Worm (Caenorhabditis elegans) whole organism, L4 larva: Measurements from ENCODE around the gene gap-1.

Source experiments
- D1046.2 ChIP-seq: fragments of 200-800 bp; sonication (Bioruptor generic); IDR thresholded peaks from 2 replicates; pipeline ENCODE4 v1.3.6; 2022; ENCODE audit warnings: missing genetic modification characterization, missing compliant biosample characterization
- F10B5.3 ChIP-seq: sonication (generic microtip); optimal IDR thresholded peaks from 2 replicates; lab custom pipeline; 2016; ENCODE audit warnings: mild to moderate bottlenecking, missing genetic modification characterization, missing compliant biosample characterization
- F44E2.7 ChIP-seq: fragments of 200-800 bp; sonication (Bioruptor generic); IDR thresholded peaks from 2 replicates; pipeline ENCODE4 v2.1.2; 2022; ENCODE audit warnings: missing genetic modification characterization, missing compliant biosample characterization
- T26A8.4 ChIP-seq: fragments of 200-800 bp; sonication (Bioruptor generic); IDR thresholded peaks from 2 replicates; pipeline ENCODE4 v1.3.6; 2022; ENCODE audit warnings: missing genetic modification characterization, missing compliant biosample characterization
- Y48G9A.11 ChIP-seq: fragments of 200-800 bp; sonication (Bioruptor generic); IDR thresholded peaks from 2 replicates; pipeline ENCODE4 v1.3.6; 2022; ENCODE audit warnings: missing genetic modification reagents, missing genetic modification characterization, missing compliant biosample characterization
- Y5F2A.4 ChIP-seq: fragments of 200-800 bp; sonication (Bioruptor generic); optimal IDR thresholded peaks from 2 replicates; lab custom pipeline; 2018; ENCODE audit warnings: mild to moderate bottlenecking, missing genetic modification characterization, missing compliant biosample characterization
- Y75B8A.6 ChIP-seq: fragments of 200-800 bp; sonication (Bioruptor generic); IDR thresholded peaks from 2 replicates; pipeline ENCODE4 v1.3.6; 2022; ENCODE audit warnings: missing genetic modification reagents, missing genetic modification characterization, missing compliant biosample characterization
- ZK546.5 ChIP-seq, 2 experiments: sonication (generic microtip); optimal IDR thresholded peaks; 2 replicates each; lab custom pipeline; 2017; ENCODE audit warnings: missing biosample characterization in 2 of 2, missing genetic modification characterization in 2 of 2
- aha-1 ChIP-seq: fragments of 150-350 bp; peaks from one replicate; lab custom pipeline; 2014; ENCODE audit warnings: missing biosample characterization, missing genetic modification characterization
- ama-1 ChIP-seq: fragments of 150-350 bp; optimal IDR thresholded peaks from 2 replicates; lab custom pipeline; 2014; ENCODE audit warnings: inconsistent platforms, mixed read lengths
- attf-4 ChIP-seq: sonication (generic microtip); optimal IDR thresholded peaks from 3 replicates; lab custom pipeline; 2017; ENCODE audit warnings: missing biosample characterization, missing genetic modification characterization
- ceh-20 ChIP-seq: fragments of 200-800 bp; sonication (Bioruptor generic); IDR thresholded peaks from 2 replicates; pipeline ENCODE4 v1.3.6; 2022; ENCODE audit warnings: missing genetic modification reagents, missing genetic modification characterization, missing compliant biosample characterization
- ceh-32 ChIP-seq: sonication (generic microtip); optimal IDR thresholded peaks from 2 replicates; lab custom pipeline; 2016; ENCODE audit warnings: mild to moderate bottlenecking, missing genetic modification characterization, missing compliant biosample characterization; ENCODE audit not compliant: poor library complexity
- ceh-44 ChIP-seq: fragments of 200-800 bp; sonication (Bioruptor generic); IDR thresholded peaks from 2 replicates; pipeline ENCODE4 v1.3.6; 2022; ENCODE audit warnings: missing genetic modification reagents, missing genetic modification characterization, missing compliant biosample characterization
- ces-1 ChIP-seq: fragments of 150-350 bp; sonication (generic microtip); optimal IDR thresholded peaks from 4 replicates; lab custom pipeline; 2014; ENCODE audit warnings: missing biosample characterization, missing genetic modification reagents, missing genetic modification characterization
- cey-2 ChIP-seq: sonication (generic microtip); optimal IDR thresholded peaks from 3 replicates; lab custom pipeline; 2017; ENCODE audit warnings: missing genetic modification characterization, mild to moderate bottlenecking, missing compliant biosample characterization, antibody characterized with exemption, borderline replicate concordance; ENCODE audit not compliant: insufficient read depth
- ctbp-1 ChIP-seq: fragments of 200-800 bp; sonication (Bioruptor generic); IDR thresholded peaks from 2 replicates; pipeline ENCODE4 v1.3.6; 2022; ENCODE audit warnings: missing genetic modification reagents, missing genetic modification characterization, missing compliant biosample characterization
- daf-12 ChIP-seq: fragments of 150-350 bp; optimal IDR thresholded peaks from 2 replicates; lab custom pipeline; 2014; ENCODE audit warnings: missing biosample characterization, missing genetic modification reagents, missing genetic modification characterization
- daf-19 ChIP-seq: fragments of 200-800 bp; sonication (Bioruptor generic); conservative IDR thresholded peaks from 2 replicates; pipeline ENCODE4 v1.3.6; 2022; ENCODE audit warnings: missing genetic modification characterization, missing compliant biosample characterization
- daf-8 ChIP-seq: fragments of 200-800 bp; sonication (Bioruptor generic); IDR thresholded peaks from 2 replicates; pipeline ENCODE4 v1.3.6; 2022; ENCODE audit warnings: missing genetic modification characterization, missing compliant biosample characterization
- dmd-9 ChIP-seq: fragments of 200-800 bp; sonication (Bioruptor generic); IDR thresholded peaks from 2 replicates; pipeline ENCODE4 v1.3.6; 2022; ENCODE audit warnings: missing genetic modification reagents, missing genetic modification characterization, missing compliant biosample characterization
- egl-27 ChIP-seq: sonication (generic microtip); optimal IDR thresholded peaks from 3 replicates; lab custom pipeline; 2017; ENCODE audit warnings: missing biosample characterization, missing genetic modification reagents, missing genetic modification characterization
- fkh-10 ChIP-seq: fragments of 150-350 bp; optimal IDR thresholded peaks from 2 replicates; lab custom pipeline; 2014; ENCODE audit warnings: missing biosample characterization, missing genetic modification reagents, missing genetic modification characterization
- hif-1 ChIP-seq, 2 experiments: sonication (generic microtip); optimal IDR thresholded peaks; 2 replicates each; lab custom pipeline; 2016 to 2017; ENCODE audit warnings: missing compliant biosample characterization in 2 of 2, missing genetic modification characterization in 2 of 2, missing genetic modification reagents in 2 of 2, missing genotype in 2 of 2, mild to moderate bottlenecking in 1 of 2
- hlh-11 ChIP-seq: fragments of 200-800 bp; sonication (Bioruptor generic); optimal IDR thresholded peaks from 2 replicates; lab custom pipeline; 2018; ENCODE audit warnings: mild to moderate bottlenecking, missing genetic modification characterization, missing compliant biosample characterization
- hlh-30 ChIP-seq: sonication (generic microtip); optimal IDR thresholded peaks from 2 replicates; lab custom pipeline; 2017; ENCODE audit warnings: antibody characterized with exemption, mild to moderate bottlenecking, missing genetic modification characterization, missing compliant biosample characterization; ENCODE audit not compliant: insufficient read depth
- lim-7 ChIP-seq: fragments of 200-800 bp; sonication (Bioruptor generic); IDR thresholded peaks from 2 replicates; pipeline ENCODE4 v1.3.6; 2022; ENCODE audit warnings: missing genetic modification characterization, missing compliant biosample characterization
- lin-15B ChIP-seq: fragments of 150-350 bp; sonication (generic microtip); optimal IDR thresholded peaks from 3 replicates; lab custom pipeline; 2014; ENCODE audit warnings: missing biosample characterization, missing genetic modification characterization
- lin-29 ChIP-seq: fragments of 200-800 bp; sonication (Bioruptor generic); IDR thresholded peaks from 2 replicates; pipeline ENCODE4 v1.3.6; 2022; ENCODE audit warnings: missing genetic modification reagents, missing genetic modification characterization, missing compliant biosample characterization
- lin-38 ChIP-seq: fragments of 200-800 bp; sonication (Bioruptor generic); IDR thresholded peaks from 2 replicates; pipeline ENCODE4 v1.3.6; 2022; ENCODE audit warnings: missing genetic modification reagents, missing genetic modification characterization, missing compliant biosample characterization
- lir-3 ChIP-seq: sonication (generic microtip); optimal IDR thresholded peaks from 2 replicates; lab custom pipeline; 2016; ENCODE audit warnings: mild to moderate bottlenecking, missing genetic modification characterization, missing compliant biosample characterization
- lsy-2 ChIP-seq, 2 experiments: fragments of 150-350 bp in 1 of 2; sonication (generic microtip) in 1 of 2; optimal IDR thresholded peaks; 2 replicates each; lab custom pipeline; 2014 to 2017; ENCODE audit warnings: missing biosample characterization in 2 of 2, missing genetic modification characterization in 2 of 2
- madf-5 ChIP-seq, 2 experiments: fragments of 200-800 bp; sonication (Bioruptor generic); IDR thresholded peaks; 2 replicates each; pipeline ENCODE4 v1.3.6; 2022; ENCODE audit warnings: missing compliant biosample characterization in 2 of 2, missing genetic modification characterization in 2 of 2
- mdl-1 ChIP-seq, 2 experiments: fragments of 150-350 bp in 1 of 2; sonication (generic microtip) in 1 of 2; optimal IDR thresholded peaks; 2 replicates each; lab custom pipeline; 2014 to 2017; ENCODE audit warnings: missing biosample characterization in 2 of 2, missing genetic modification characterization in 2 of 2
- mdt-29 ChIP-seq: fragments of 200-800 bp; sonication (Bioruptor generic); IDR thresholded peaks from 2 replicates; pipeline ENCODE4 v1.3.6; 2022; ENCODE audit warnings: missing genetic modification reagents, missing genetic modification characterization, missing compliant biosample characterization
- mep-1 ChIP-seq: fragments of 150-350 bp; sonication (generic microtip); optimal IDR thresholded peaks from 3 replicates; lab custom pipeline; 2014; ENCODE audit warnings: missing biosample characterization, missing genetic modification characterization
- mxl-2 ChIP-seq: fragments of 200-800 bp; sonication (Bioruptor generic); conservative IDR thresholded peaks from 2 replicates; pipeline ENCODE4 v1.3.6; 2022; ENCODE audit warnings: missing genetic modification reagents, missing genetic modification characterization, missing compliant biosample characterization
- nhr-111 ChIP-seq: fragments of 200-800 bp; sonication (Bioruptor generic); optimal IDR thresholded peaks from 2 replicates; lab custom pipeline; 2018; ENCODE audit warnings: mild to moderate bottlenecking, missing genetic modification characterization, missing compliant biosample characterization
- nhr-237 ChIP-seq: sonication (generic microtip); optimal IDR thresholded peaks from 2 replicates; lab custom pipeline; 2017; ENCODE audit warnings: missing biosample characterization, missing genetic modification characterization
- nhr-25 ChIP-seq: sonication (generic microtip); optimal IDR thresholded peaks from 2 replicates; lab custom pipeline; 2017; ENCODE audit warnings: missing genetic modification characterization, mild to moderate bottlenecking, missing compliant biosample characterization, antibody characterized with exemption, moderate library complexity, borderline replicate concordance; ENCODE audit not compliant: insufficient read depth
- nhr-42 ChIP-seq: fragments of 200-800 bp; sonication (Bioruptor generic); IDR thresholded peaks from 2 replicates; pipeline ENCODE4 v1.3.6; 2022; ENCODE audit warnings: missing genetic modification characterization, missing compliant biosample characterization
- nhr-48 ChIP-seq: sonication (generic microtip); optimal IDR thresholded peaks from 2 replicates; lab custom pipeline; 2016; ENCODE audit warnings: mild to moderate bottlenecking, missing genetic modification characterization, missing compliant biosample characterization
- php-3 ChIP-seq: fragments of 200-800 bp; sonication (Bioruptor generic); IDR thresholded peaks from 2 replicates; pipeline ENCODE4 v1.3.6; 2022; ENCODE audit warnings: missing genetic modification reagents, missing genetic modification characterization, missing compliant biosample characterization
- pqm-1 ChIP-seq: sonication (generic microtip); optimal IDR thresholded peaks from 2 replicates; lab custom pipeline; 2017; ENCODE audit warnings: missing biosample characterization, missing genetic modification characterization
- sdz-12 ChIP-seq: fragments of 200-800 bp; sonication (Bioruptor generic); optimal IDR thresholded peaks from 2 replicates; lab custom pipeline; 2018; ENCODE audit warnings: mild to moderate bottlenecking, missing genetic modification characterization, missing compliant biosample characterization
- snpc-1.2 ChIP-seq: fragments of 200-800 bp; sonication (Bioruptor generic); IDR thresholded peaks from 2 replicates; pipeline ENCODE4 v1.3.6; 2022; ENCODE audit warnings: missing genetic modification reagents, missing genetic modification characterization, missing compliant biosample characterization
- spr-1 ChIP-seq: sonication (generic microtip); optimal IDR thresholded peaks from 2 replicates; lab custom pipeline; 2016; ENCODE audit warnings: mild to moderate bottlenecking, missing genetic modification characterization, missing compliant biosample characterization
- tag-97 ChIP-seq: fragments of 200-800 bp; sonication (Bioruptor generic); IDR thresholded peaks from 2 replicates; pipeline ENCODE4 v1.3.6; 2022; ENCODE audit warnings: missing genetic modification characterization, missing compliant biosample characterization
- tra-1 ChIP-seq: fragments of 200-800 bp; sonication (Bioruptor generic); IDR thresholded peaks from 2 replicates; pipeline ENCODE4 v1.3.6; 2022; ENCODE audit warnings: missing genetic modification reagents, missing genetic modification characterization, missing compliant biosample characterization
- unc-39 ChIP-seq: sonication (generic microtip); optimal IDR thresholded peaks from 2 replicates; lab custom pipeline; 2017; ENCODE audit warnings: missing biosample characterization, missing genetic modification characterization
- zip-2 ChIP-seq: fragments of 150-350 bp; optimal IDR thresholded peaks from 2 replicates; lab custom pipeline; 2014; ENCODE audit warnings: missing biosample characterization, missing genetic modification characterization

Gene gap-1

ce11 chrX:2237438-2237961, 45.2 kb downstream of the gap-1 start, which contains the start of gene vha-15 (continued):
- TF ChIP-seq mdt-29 (GFP tag; lab: Robert Waterston, UW) (no peak), cey-2 (tag; lab: Kevin White, UChicago) (no peak), unc-39 (tag; lab: Kevin White, UChicago) (no peak), ctbp-1 (GFP tag; lab: Robert Waterston, UW) (peak; percentile 69), attf-4 (tag; lab: Kevin White, UChicago) (no peak), dmd-9 (GFP tag; lab: Robert Waterston, UW) (no peak), ceh-44 (GFP tag; lab: Robert Waterston, UW) (no peak), pqm-1 (peak; percentile 60), F10B5.3 (tag; lab: Kevin White, UChicago) (no peak), ceh-32 (tag; lab: Kevin White, UChicago) (no peak), D1046.2 (GFP tag; lab: Robert Waterston, UW) (no peak), hlh-30 (tag; lab: Kevin White, UChicago) (peak; percentile 76), snpc-1.2 (GFP tag; lab: Robert Waterston, UW) (no peak), mxl-2 (GFP tag; lab: Robert Waterston, UW) (no peak), mep-1 (tag; lab: Kevin White, UChicago) (peak; percentile 88), lin-15B (tag; lab: Kevin White, UChicago) (no peak), zip-2 (no peak), php-3 (GFP tag; lab: Robert Waterston, UW) (no peak), nhr-25 (tag; lab: Kevin White, UChicago) (peak; percentile 13), nhr-111 (GFP tag; lab: Kevin White, UChicago) (no peak), ces-1 (GFP tag; lab: Kevin White, UChicago) (no peak), ama-1 (lab: Kevin White, UChicago) (no peak), egl-27 (tag; lab: Kevin White, UChicago) (no peak), Y75B8A.6 (GFP tag; lab: Robert Waterston, UW) (no peak), tra-1 (GFP tag; lab: Robert Waterston, UW) (no peak), ZK546.5 (tag; optimal IDR thresholded peaks at IDR 0.05; lab: Kevin White, UChicago) (peak; percentile 3 to 69), lim-7 (no peak), nhr-48 (no peak), daf-8 (no peak), fkh-10 (GFP tag; lab: Kevin White, UChicago) (peak; percentile 72), tag-97 (GFP tag; lab: Robert Waterston, UW) (no peak), spr-1 (tag; lab: Kevin White, UChicago) (no peak), daf-12 (no peak), nhr-42 (GFP tag; lab: Robert Waterston, UW) (no peak), nhr-237 (tag; lab: Kevin White, UChicago) (peak; percentile 26), aha-1 (peak; percentile 89), sdz-12 (no peak), madf-5 (GFP tag; IDR thresholded peaks at IDR 0.05; lab: Robert Waterston, UW) (no peak), lin-38 (GFP tag; lab: Robert Waterston, UW) (no peak), T26A8.4 (no peak), daf-19 (GFP tag; lab: Robert Waterston, UW) (no peak), hif-1 (tag; optimal IDR thresholded peaks at IDR 0.05; lab: Kevin White, UChicago) (peak in 1 of 2 experiments; percentile 41), F44E2.7 (GFP tag; lab: Robert Waterston, UW) (no peak), lsy-2 (tag; optimal IDR thresholded peaks at IDR 0.05; lab: Kevin White, UChicago) (peak; percentile 86 to 93), hlh-11 (tag; lab: Kevin White, UChicago) (peak; percentile 81), Y48G9A.11 (GFP tag; lab: Robert Waterston, UW) (no peak), mdl-1 (tag; optimal IDR thresholded peaks at IDR 0.05; lab: Kevin White, UChicago) (peak in 1 of 2 experiments; percentile 60), Y5F2A.4 (GFP tag; lab: Kevin White, UChicago) (no peak), ceh-20 (no peak), lir-3 (no peak), lin-29 (GFP tag; lab: Robert Waterston, UW) (no peak)
